Worm (Caenorhabditis elegans): Measurements from ENCODE around the gene ceeh-1.

ce11 chrIII:790591-790990 is 41.5 kb downstream of the ceeh-1 start:
- TF ChIP-seq alr-1 (tag; optimal IDR thresholded peaks at IDR 0.05) (no peak), ztf-1 (GFP tag; conservative IDR thresholded peaks at IDR 0.05) (no peak), blmp-1 (tag; optimal IDR thresholded peaks at IDR 0.05; ENCODE audit: insufficient read depth) (no peak), dmd-4 (tag; optimal IDR thresholded peaks at IDR 0.05) (no peak)

Measured in whole organism, L2 larva.